Worm (Caenorhabditis elegans) whole organism, mixed stage, embryonic: ENCODE data around the gene srbc-49.
"Not testable (repeated sequence)": the region's sequence is repeated elsewhere in the genome, so short reads cannot be mapped to it uniquely, and the experiment has no call there.

Source experiments
- M03D4.4 ChIP-seq: sonication (generic microtip); optimal IDR thresholded peaks from 2 replicates; lab custom pipeline; 2017; ENCODE audit warnings: mild to moderate bottlenecking, missing genetic modification characterization, missing compliant biosample characterization
- blmp-1 ChIP-seq: fragments of 150-350 bp; optimal IDR thresholded peaks from 2 replicates; lab custom pipeline; 2014; ENCODE audit warnings: missing biosample characterization, missing genetic modification characterization
- ceh-83 ChIP-seq: fragments of 200-800 bp; sonication (Bioruptor generic); optimal IDR thresholded peaks from 2 replicates; lab custom pipeline; 2018; ENCODE audit warnings: mild to moderate bottlenecking, missing genetic modification characterization, missing compliant biosample characterization
- ces-1 ChIP-seq: fragments of 150-350 bp; optimal IDR thresholded peaks from 2 replicates; lab custom pipeline; 2014; ENCODE audit warnings: missing biosample characterization, missing genetic modification reagents, missing genetic modification characterization
- cnd-1 ChIP-seq: fragments of 200-800 bp; sonication (Bioruptor generic); optimal IDR thresholded peaks from 2 replicates; lab custom pipeline; 2018; ENCODE audit warnings: mild to moderate bottlenecking, missing genetic modification characterization, missing compliant biosample characterization
- drap-1 ChIP-seq: fragments of 200-800 bp; sonication (Bioruptor generic); optimal IDR thresholded peaks from 3 replicates; lab custom pipeline; 2018; ENCODE audit warnings: mild to moderate bottlenecking, missing genetic modification characterization, missing compliant biosample characterization
- elt-1 ChIP-seq: sonication (generic microtip); optimal IDR thresholded peaks from 2 replicates; lab custom pipeline; 2017; ENCODE audit warnings: missing genetic modification characterization, mild to moderate bottlenecking, missing compliant biosample characterization, antibody characterized with exemption, moderate library complexity, borderline replicate concordance; ENCODE audit not compliant: insufficient read depth
- elt-3 ChIP-seq: fragments of 150-350 bp; optimal IDR thresholded peaks from 2 replicates; lab custom pipeline; 2014; ENCODE audit warnings: missing biosample characterization, missing genetic modification characterization
- flh-1 ChIP-seq: fragments of 200-800 bp; sonication (Bioruptor generic); optimal IDR thresholded peaks from 2 replicates; lab custom pipeline; 2018; ENCODE audit warnings: mild to moderate bottlenecking, missing genetic modification characterization, moderate library complexity, missing compliant biosample characterization
- ham-2 ChIP-seq: fragments of 200-800 bp; sonication (Bioruptor generic); optimal IDR thresholded peaks from 2 replicates; lab custom pipeline; 2018; ENCODE audit warnings: mild to moderate bottlenecking, missing genetic modification characterization, missing compliant biosample characterization
- hlh-1 ChIP-seq: fragments of 150-350 bp; optimal IDR thresholded peaks from 2 replicates; lab custom pipeline; 2014; ENCODE audit warnings: missing biosample characterization, missing genetic modification reagents, missing genetic modification characterization
- lin-13 ChIP-seq: fragments of 150-350 bp; optimal IDR thresholded peaks from 2 replicates; lab custom pipeline; 2014; ENCODE audit warnings: missing biosample characterization, missing genetic modification characterization
- lsy-2 ChIP-seq: fragments of 150-350 bp; optimal IDR thresholded peaks from 2 replicates; lab custom pipeline; 2014; ENCODE audit warnings: missing biosample characterization, missing genetic modification characterization
- mab-5 ChIP-seq: fragments of 150-350 bp; optimal IDR thresholded peaks from 2 replicates; lab custom pipeline; 2014; ENCODE audit warnings: missing biosample characterization, missing genetic modification characterization
- mep-1 ChIP-seq: fragments of 150-350 bp; optimal IDR thresholded peaks from 2 replicates; lab custom pipeline; 2017; ENCODE audit warnings: missing biosample characterization, missing genetic modification reagents, missing genetic modification characterization, inconsistent platforms
- mls-2 ChIP-seq: sonication (generic microtip); optimal IDR thresholded peaks from 2 replicates; lab custom pipeline; 2016; ENCODE audit warnings: mild to moderate bottlenecking, missing genetic modification characterization, moderate library complexity, missing compliant biosample characterization
- nhr-12 ChIP-seq: fragments of 150-350 bp; optimal IDR thresholded peaks from 2 replicates; lab custom pipeline; 2014; ENCODE audit warnings: missing biosample characterization, missing genetic modification characterization
- nhr-2 ChIP-seq: fragments of 150-350 bp; optimal IDR thresholded peaks from 2 replicates; lab custom pipeline; 2014; ENCODE audit warnings: missing biosample characterization, missing genetic modification characterization
- nhr-28 ChIP-seq: fragments of 150-350 bp; optimal IDR thresholded peaks from 2 replicates; lab custom pipeline; 2014; ENCODE audit warnings: missing biosample characterization, missing genetic modification characterization
- nhr-76 ChIP-seq: sonication (generic microtip); optimal IDR thresholded peaks from 2 replicates; lab custom pipeline; 2017; ENCODE audit warnings: missing biosample characterization, missing genetic modification characterization
- snpc-4 ChIP-seq: fragments of 150-350 bp; optimal IDR thresholded peaks from 2 replicates; lab custom pipeline; 2014; ENCODE audit warnings: missing biosample characterization, missing genetic modification characterization
- sptf-1 ChIP-seq: sonication (generic microtip); optimal IDR thresholded peaks from 2 replicates; lab custom pipeline; 2017; ENCODE audit warnings: mild to moderate bottlenecking, missing genetic modification characterization, moderate library complexity, missing compliant biosample characterization
- unc-120 ChIP-seq: sonication (generic microtip); optimal IDR thresholded peaks from 2 replicates; lab custom pipeline; 2017; ENCODE audit warnings: missing genetic modification characterization, missing compliant biosample characterization; ENCODE audit not compliant: poor library complexity, severe bottlenecking
- unc-39 ChIP-seq: fragments of 150-350 bp; optimal IDR thresholded peaks from 2 replicates; lab custom pipeline; 2014; ENCODE audit warnings: missing biosample characterization, missing genetic modification characterization
- unc-62 ChIP-seq: fragments of 150-350 bp; optimal IDR thresholded peaks from 2 replicates; lab custom pipeline; 2014; ENCODE audit warnings: missing biosample characterization, missing genetic modification reagents, missing genetic modification characterization
- ztf-11 ChIP-seq: fragments of 150-350 bp; optimal IDR thresholded peaks from 2 replicates; lab custom pipeline; 2014; ENCODE audit warnings: missing biosample characterization, missing genetic modification characterization

Gene srbc-49

DNA sequence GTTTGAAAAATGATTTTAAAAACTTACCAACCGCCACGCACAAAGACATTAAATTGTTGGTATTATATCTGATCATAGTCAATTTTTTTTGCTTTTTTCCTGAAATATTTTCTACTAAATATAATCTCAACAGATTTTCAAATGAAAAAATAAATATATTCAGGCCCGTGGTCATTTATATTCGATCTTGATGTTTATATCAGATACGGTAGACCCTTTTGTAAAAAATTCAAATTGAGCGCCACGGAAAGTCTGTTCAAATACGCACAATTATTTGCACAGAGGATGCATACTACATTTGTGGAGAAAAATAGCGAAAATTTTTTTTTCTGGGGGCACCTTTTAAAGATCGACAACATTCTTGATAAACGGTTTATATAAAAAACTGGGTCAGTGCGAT, 29.1 kb upstream of the srbc-49 start, which contains the start of gene T26E4.4:
Gene T26E4.4 (minus strand): TSS at position 101 of the 400 bp plus-strand sequence.
- no peak for TF ChIP-seq unc-120 (tag; lab: Kevin White, UChicago)
- TF ChIP-seq hlh-1 (tag; lab: Kevin White, UChicago), result no peak
- TF ChIP-seq cnd-1 (tag; lab: Kevin White, UChicago), result no peak
- TF ChIP-seq, all 35 proteins: peak for 0

DNA sequence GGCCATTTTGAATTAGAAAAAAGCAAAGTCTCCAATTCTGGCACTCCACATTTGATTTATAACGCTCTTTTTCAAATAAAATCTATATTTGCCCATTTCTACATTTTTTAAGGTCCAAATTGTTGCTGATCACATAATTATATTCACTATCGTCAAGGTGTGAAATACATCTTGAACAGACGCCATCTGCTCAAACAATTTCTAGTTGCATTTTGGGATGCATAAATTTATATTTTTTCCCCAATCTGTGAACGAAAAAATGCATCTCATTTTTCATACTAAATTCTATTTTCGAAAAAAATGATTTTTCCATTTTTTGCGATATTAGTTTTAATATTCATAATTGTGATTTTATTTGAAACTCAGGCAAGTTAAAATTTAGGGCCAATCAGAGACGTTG, 28.2 kb upstream of the srbc-49 start, which contains the start of gene T26E4.7:
Gene T26E4.7 (plus strand): TSS at position 301 of the 400 bp plus-strand sequence.
- TF ChIP-seq lsy-2 (tag; lab: Kevin White, UChicago) (no peak), flh-1 (GFP tag; lab: Kevin White, UChicago) (no peak), ces-1 (no peak), cnd-1 (tag; lab: Kevin White, UChicago) (no peak), snpc-4 (tag; lab: Kevin White, UChicago) (no peak), mep-1 (tag; lab: Kevin White, UChicago) (no peak), ztf-11 (no peak), unc-39 (no peak)

ce11 chrV:15796087-15796486, 25.4 kb upstream of the srbc-49 start, which contains the start of gene nhr-223:
Gene nhr-223, plus strand, starts transcription at chrV:15796387.
- no peak for TF ChIP-seq nhr-28 (tag; lab: Kevin White, UChicago)
- TF ChIP-seq mls-2 (tag; lab: Kevin White, UChicago), result no peak
- no peak for TF ChIP-seq lin-13 (tag; lab: Kevin White, UChicago)
- no peak for TF ChIP-seq cnd-1 (tag; lab: Kevin White, UChicago)
- TF ChIP-seq elt-3, result no peak
- TF ChIP-seq unc-62, result no peak
- TF ChIP-seq unc-39, result no peak
- no peak for TF ChIP-seq M03D4.4 (tag; lab: Kevin White, UChicago)
- no peak for TF ChIP-seq blmp-1 (tag; lab: Kevin White, UChicago)
- no peak for TF ChIP-seq nhr-12 (tag; lab: Kevin White, UChicago)
- TF ChIP-seq ceh-83, result no peak
- TF ChIP-seq drap-1, result no peak
- no peak for TF ChIP-seq flh-1 (GFP tag; lab: Kevin White, UChicago)

ce11 chrV:15798108-15798507, 23.4 kb upstream of the srbc-49 start, which contains the start of gene T26E4.10:
Gene T26E4.10, minus strand, starts transcription at chrV:15798208.
- no peak for TF ChIP-seq elt-1 (tag; lab: Kevin White, UChicago)
- TF ChIP-seq nhr-76 (tag; lab: Kevin White, UChicago), result no peak
- no peak for TF ChIP-seq unc-39
- no peak for TF ChIP-seq unc-62
- TF ChIP-seq ham-2, result no peak
- TF ChIP-seq nhr-2 (tag; lab: Kevin White, UChicago), result no peak
- TF ChIP-seq ztf-11, result no peak
- no peak for TF ChIP-seq flh-1 (GFP tag; lab: Kevin White, UChicago)
- no peak for TF ChIP-seq ceh-83
- TF ChIP-seq, all 35 proteins: peak for 0

ce11 chrV:15802623-15803022, 18.9 kb upstream of the srbc-49 start, which contains the start of gene T26E4.9:
Gene T26E4.9, minus strand, starts transcription at chrV:15802723.
- TF ChIP-seq sptf-1; nhr-12 (tag; lab: Kevin White, UChicago); ceh-83: not testable (repeated sequence)

DNA sequence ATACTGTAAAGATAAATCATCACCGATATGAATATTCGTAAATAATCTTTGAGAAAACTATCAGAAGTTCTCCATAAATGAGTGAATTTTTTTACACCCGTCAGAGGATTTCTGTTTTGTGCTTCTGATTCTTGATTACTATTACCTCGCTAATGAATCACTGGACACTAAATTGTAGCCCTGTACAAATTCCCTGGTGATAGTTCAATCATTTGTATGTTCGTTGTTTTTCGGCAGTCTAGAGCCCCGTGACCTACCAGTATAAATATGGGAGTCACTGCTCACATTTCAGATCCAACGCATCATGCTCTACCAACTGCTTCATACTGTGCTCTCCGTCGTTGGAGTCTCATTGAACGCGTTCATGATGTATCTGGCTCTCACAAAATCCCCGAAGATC, 18.4 kb upstream of the srbc-49 start, which contains the start of gene srd-27:
Gene srd-27 (plus strand): TSS at position 301 of the 400 bp plus-strand sequence.
- TF ChIP-seq unc-62; elt-1 (tag; lab: Kevin White, UChicago); mab-5 (tag; lab: Kevin White, UChicago): not testable (repeated sequence)

- TF ChIP-seq unc-62; flh-1 (GFP tag; lab: Kevin White, UChicago); mls-2 (tag; lab: Kevin White, UChicago): not testable (repeated sequence)
Measured at ce11 chrV:15803748-15804147, 17.8 kb upstream of the srbc-49 start, which contains the start of gene T26E4.18. Gene T26E4.18, minus strand, starts transcription at chrV:15803848.
